Worm (Caenorhabditis elegans) whole organism, L4 larva: Measurements from ENCODE around the gene T19B10.12.

Experiments
- rbr-2 ChIP-seq: sonication (generic microtip); optimal IDR thresholded peaks from 2 replicates; lab custom pipeline; 2016; ENCODE audit warnings: missing genotype, missing genetic modification characterization, missing compliant biosample characterization
- spr-3 ChIP-seq: fragments of 200-800 bp; sonication (Bioruptor generic); optimal IDR thresholded peaks from 2 replicates; lab custom pipeline; 2018; ENCODE audit warnings: mild to moderate bottlenecking, missing genetic modification characterization, missing compliant biosample characterization
- ztf-11 ChIP-seq: fragments of 150-350 bp; optimal IDR thresholded peaks from 2 replicates; lab custom pipeline; 2014; ENCODE audit warnings: missing biosample characterization, missing genetic modification characterization

ce11 chrV:11299406-11299805, 48.6 kb downstream of the T19B10.12 start:
- TF ChIP-seq ztf-11 (tag; lab: Kevin White, UChicago): no peak
- no peak for TF ChIP-seq spr-3 (GFP tag; lab: Kevin White, UChicago)
- TF ChIP-seq rbr-2 (tag; lab: Kevin White, UChicago): no peak
